Fruit fly (Drosophila melanogaster): ENCODE measurements around the gene LManII.

The LManII gene

DNA sequence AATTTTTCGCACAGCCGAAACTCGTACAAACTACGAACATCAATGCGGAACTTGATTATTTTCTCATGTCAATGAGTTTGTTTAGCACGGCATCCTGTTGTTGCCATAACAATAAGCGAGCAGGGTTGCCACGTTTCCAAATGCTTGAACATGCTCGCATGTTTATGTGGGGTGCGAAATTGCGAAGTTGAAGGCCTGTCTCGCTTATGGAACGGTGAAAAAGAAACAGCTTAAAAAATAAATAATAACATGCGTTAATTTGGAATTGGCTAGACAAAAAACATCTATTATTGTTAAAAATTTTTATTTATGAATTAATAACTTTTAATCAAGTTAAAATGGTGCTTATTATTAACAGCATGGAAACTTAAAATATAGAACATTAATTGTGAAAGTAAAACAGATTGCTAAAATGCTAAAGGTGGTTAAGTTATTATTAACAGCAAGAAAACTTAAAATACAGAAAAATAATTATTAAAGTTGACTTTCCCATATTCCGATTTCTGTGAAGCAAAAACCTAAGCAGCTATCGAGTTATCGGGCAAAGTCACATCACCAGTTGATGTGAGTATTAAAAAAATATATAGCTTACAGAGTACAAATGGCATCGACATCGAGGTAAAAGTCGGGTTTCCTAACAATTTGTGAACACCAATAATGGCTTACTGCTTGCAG lies 26.5 kb upstream of the LManII start, which contains the start of the genes Bug22 and TfIIB (continued):
- TF ChIP-seq CG8281 (tag; optimal IDR thresholded peaks at IDR 0.05) = no peak
- TF ChIP-seq CG6791 (GFP tag; IDR thresholded peaks at IDR 0.05; ENCODE audit: partially characterized antibody) = peak; percentile 22; the same call in 1 of the 3 replicates
- no peak for TF ChIP-seq kni (GFP tag; optimal IDR thresholded peaks at IDR 0.05)
- TF ChIP-seq CG17568 (GFP tag; optimal IDR thresholded peaks at IDR 0.05) = no peak
- peak; percentile 56 for TF ChIP-seq BtbVII (GFP tag; optimal IDR thresholded peaks at IDR 0.05)
- no peak for TF ChIP-seq TFAM (GFP tag; optimal IDR thresholded peaks at IDR 0.05)
- TF ChIP-seq CG12236 (GFP tag; optimal IDR thresholded peaks at IDR 0.05) = peak; percentile 41
- peak; percentile 17 for TF ChIP-seq CG3995 (GFP tag; optimal IDR thresholded peaks at IDR 0.05)
- TF ChIP-seq prd (optimal IDR thresholded peaks at IDR 0.05) = no peak
- TF ChIP-seq prd (GFP tag; IDR thresholded peaks at IDR 0.05) = peak; percentile 68; the same call in 2 of the 3 replicates
- TF ChIP-seq vfl (GFP tag; optimal IDR thresholded peaks at IDR 0.05) = peak; percentile 68
- peak; percentile 46 for TF ChIP-seq zen (tag; optimal IDR thresholded peaks at IDR 0.05)
- TF ChIP-seq cg (GFP tag; optimal IDR thresholded peaks at IDR 0.05) = no peak
- TF ChIP-seq Meics (GFP tag; optimal IDR thresholded peaks at IDR 0.05) = peak; percentile 74
- TF ChIP-seq tap (tag; optimal IDR thresholded peaks at IDR 0.05) = no peak
- TF ChIP-seq CG17328 (GFP tag; IDR thresholded peaks at IDR 0.05) = peak; percentile 71; the same call in 1 of the 2 replicates
- peak; percentile 71 for TF ChIP-seq Mad (GFP tag; optimal IDR thresholded peaks at IDR 0.05)
- TF ChIP-seq odd (GFP tag; optimal IDR thresholded peaks at IDR 0.05) = peak; percentile 15
- TF ChIP-seq Atf-2 (GFP tag; optimal IDR thresholded peaks at IDR 0.05) = peak; percentile 53

DNA sequence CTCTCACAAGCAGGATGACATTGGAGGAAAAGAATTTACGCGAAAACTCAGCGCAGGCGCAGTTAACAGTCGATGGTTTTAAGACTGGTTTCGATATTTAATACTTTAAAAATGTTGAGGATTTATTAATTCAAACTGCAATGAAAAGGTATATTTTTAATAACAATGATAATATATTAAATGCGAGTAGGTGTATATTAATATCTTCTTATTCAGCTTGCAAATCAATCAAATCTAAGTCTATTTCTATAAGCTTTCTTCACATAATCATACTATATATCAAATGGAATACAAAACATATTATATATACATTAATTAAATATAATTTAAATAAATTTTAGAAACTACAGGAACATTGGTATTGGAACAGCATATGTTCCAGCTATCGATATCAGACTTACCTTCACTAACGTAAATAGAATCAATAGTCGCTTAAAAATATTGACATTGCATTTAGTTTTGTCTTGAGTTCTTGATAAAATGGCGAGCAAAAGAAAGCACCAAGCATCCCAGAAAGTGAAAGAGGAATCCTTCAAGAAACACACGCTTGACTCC lies 21.8 kb upstream of the LManII start, which contains the start of the genes TBC1D16 and holn1:
TBC1D16 (minus strand) TSS at position 51 of the 555 bp plus-strand sequence.
holn1 (plus strand) TSS at position 390 of the 555 bp plus-strand sequence.
- TF ChIP-seq CG2199 (GFP tag; IDR thresholded peaks at IDR 0.05) (no peak), Dbx (GFP tag; IDR thresholded peaks at IDR 0.05) (no peak), gsb (GFP tag; IDR thresholded peaks at IDR 0.05) (no peak), en (GFP tag; optimal IDR thresholded peaks at IDR 0.05) (no peak), da (GFP tag; optimal IDR thresholded peaks at IDR 0.05) (no peak), pho (GFP tag; optimal IDR thresholded peaks at IDR 0.05) (no peak), row (GFP tag; IDR thresholded peaks at IDR 0.05) (peak; percentile 55; the same call in 1 of the 3 replicates), fu2 (GFP tag; optimal IDR thresholded peaks at IDR 0.05) (no peak), CG10366 (GFP tag; IDR thresholded peaks at IDR 0.05) (no peak), eyg (GFP tag; optimal IDR thresholded peaks at IDR 0.05) (no peak), Asciz (GFP tag; optimal IDR thresholded peaks at IDR 0.05) (no peak), Scr (GFP tag; IDR thresholded peaks at IDR 0.05; ENCODE audit: partially characterized antibody) (peak; percentile 71), CG4854 (GFP tag; optimal IDR thresholded peaks at IDR 0.05) (no peak), luna (GFP tag; optimal IDR thresholded peaks at IDR 0.05) (no peak), CG9727 (GFP tag; optimal IDR thresholded peaks at IDR 0.05) (no peak), H2.0 (GFP tag; IDR thresholded peaks at IDR 0.05) (no peak), Sin3A (optimal IDR thresholded peaks at IDR 0.05) (no peak), CG6254 (GFP tag; optimal IDR thresholded peaks at IDR 0.05) (no peak), CG32532 (GFP tag; IDR thresholded peaks at IDR 0.05) (no peak), Pdp1 (GFP tag; optimal IDR thresholded peaks at IDR 0.05) (no peak), CG34422 (GFP tag; IDR thresholded peaks at IDR 0.05) (no peak), lola (GFP tag; optimal IDR thresholded peaks at IDR 0.05) (no peak), MTF-1 (GFP tag; optimal IDR thresholded peaks at IDR 0.05; ENCODE audit: borderline replicate concordance) (no peak), unc-4 (GFP tag; IDR thresholded peaks at IDR 0.05; ENCODE audit: partially characterized antibody) (peak; percentile 64), caup (GFP tag; optimal IDR thresholded peaks at IDR 0.05; ENCODE audit: severe bottlenecking) (no peak), Drgx (GFP tag; IDR thresholded peaks at IDR 0.05) (no peak), vnd (GFP tag; IDR thresholded peaks at IDR 0.05; ENCODE audit: partially characterized antibody) (no peak), rib (GFP tag; IDR thresholded peaks at IDR 0.05) (no peak), CG13424 (tag; optimal IDR thresholded peaks at IDR 0.05) (peak; percentile 13), CG13894 (tag; optimal IDR thresholded peaks at IDR 0.05) (no peak), Lpt (GFP tag; optimal IDR thresholded peaks at IDR 0.05) (no peak)

Measured in whole organism, embryonic.